Fruit fly (Drosophila melanogaster) whole organism, embryonic: ENCODE results near the gene CG3764.

Experiments used
- Atf-2 ChIP-seq: fragments of 200-800 bp; sonication (Bioruptor generic); optimal IDR thresholded peaks from 2 replicates; lab custom pipeline; 2016; ENCODE audit warnings: missing biosample characterization, missing genetic modification characterization
- Atf3 ChIP-seq: fragments of 200-800 bp; sonication (Bioruptor generic); optimal IDR thresholded peaks from 3 replicates; lab custom pipeline; 2016; ENCODE audit warnings: missing biosample characterization, missing genetic modification characterization
- BtbVII ChIP-seq: fragments of 200-800 bp; sonication (Bioruptor generic); optimal IDR thresholded peaks from 3 replicates; lab custom pipeline; 2017; ENCODE audit warnings: missing biosample characterization, mild to moderate bottlenecking, missing genetic modification characterization
- CG11247 ChIP-seq: fragments of 200-800 bp; sonication (Bioruptor generic); IDR thresholded peaks from 2 replicates; pipeline ENCODE4 v1.3.6; 2022; ENCODE audit warnings: missing biosample characterization, missing genetic modification characterization
- CG12155 ChIP-seq: fragments of 200-800 bp; sonication (Bioruptor generic); optimal IDR thresholded peaks from 3 replicates; lab custom pipeline; 2016; ENCODE audit warnings: missing biosample characterization, missing genetic modification characterization
- CG13894 ChIP-seq: fragments of 200-800 bp; sonication (Bioruptor generic); optimal IDR thresholded peaks from 3 replicates; lab custom pipeline; 2018; ENCODE audit warnings: missing biosample characterization, mild to moderate bottlenecking, missing genetic modification characterization, moderate library complexity
- CG14014 ChIP-seq: fragments of 200-800 bp; sonication (Bioruptor generic); IDR thresholded peaks from 2 replicates; pipeline ENCODE4 v1.3.6; 2022; ENCODE audit warnings: missing biosample characterization, missing genetic modification characterization
- CG15514 ChIP-seq: fragments of 200-800 bp; sonication (Bioruptor generic); optimal IDR thresholded peaks from 3 replicates; lab custom pipeline; 2017; ENCODE audit warnings: missing biosample characterization, missing genetic modification characterization, mild to moderate bottlenecking, moderate library complexity, missing genetic modification reagents
- CG16813 ChIP-seq: fragments of 200-800 bp; sonication (Bioruptor generic); IDR thresholded peaks from 3 replicates; pipeline ENCODE4 v1.3.6; 2022; ENCODE audit warnings: missing biosample characterization, missing genetic modification characterization; ENCODE audit not compliant: partially characterized antibody
- CG2202 ChIP-seq: fragments of 200-800 bp; sonication (Bioruptor generic); optimal IDR thresholded peaks from 2 replicates; lab custom pipeline; 2018; ENCODE audit warnings: missing biosample characterization, mild to moderate bottlenecking, missing genetic modification characterization
- CG32532 ChIP-seq: fragments of 200-800 bp; sonication (Bioruptor generic); IDR thresholded peaks from 2 replicates; pipeline ENCODE4 v1.3.6; 2022; ENCODE audit warnings: missing biosample characterization, missing genetic modification characterization
- CG32772 ChIP-seq: fragments of 200-800 bp; sonication (Bioruptor generic); IDR thresholded peaks from 2 replicates; pipeline ENCODE4 v1.3.6; 2022; ENCODE audit warnings: missing biosample characterization, missing genetic modification characterization
- CG34376 ChIP-seq: fragments of 200-800 bp; sonication (Bioruptor generic); optimal IDR thresholded peaks from 2 replicates; lab custom pipeline; 2018; ENCODE audit warnings: missing biosample characterization, mild to moderate bottlenecking, missing genetic modification characterization
- CG3726 ChIP-seq: fragments of 200-800 bp; sonication (Bioruptor generic); IDR thresholded peaks from 3 replicates; pipeline ENCODE4, ENCODE4 v1.3.6; 2022; ENCODE audit warnings: missing biosample characterization, missing genetic modification characterization
- CG4404 ChIP-seq: fragments of 200-800 bp; sonication (Bioruptor generic); IDR thresholded peaks from 2 replicates; pipeline ENCODE4 v1.3.6; 2022; ENCODE audit warnings: missing biosample characterization, missing genetic modification characterization
- CG4707 ChIP-seq: fragments of 200-800 bp; sonication (Bioruptor generic); optimal IDR thresholded peaks from 2 replicates; lab custom pipeline; 2018; ENCODE audit warnings: missing biosample characterization, mild to moderate bottlenecking, missing genetic modification characterization, moderate library complexity
- CG6254 ChIP-seq: fragments of 200-800 bp; sonication (Bioruptor generic); optimal IDR thresholded peaks from 3 replicates; lab custom pipeline; 2017; ENCODE audit warnings: mild to moderate bottlenecking, missing biosample characterization, missing genetic modification reagents, missing genetic modification characterization
- CG6813 ChIP-seq: fragments of 200-800 bp; sonication (Bioruptor generic); optimal IDR thresholded peaks from 2 replicates; lab custom pipeline; 2017; ENCODE audit warnings: missing biosample characterization, missing genetic modification characterization, mild to moderate bottlenecking, moderate library complexity, missing genetic modification reagents
- CG8089 ChIP-seq: fragments of 200-800 bp; sonication (Bioruptor generic); optimal IDR thresholded peaks from 3 replicates; lab custom pipeline; 2016; ENCODE audit warnings: missing biosample characterization, missing genetic modification characterization
- CG8944 ChIP-seq: fragments of 200-800 bp; sonication (Bioruptor generic); optimal IDR thresholded peaks from 3 replicates; lab custom pipeline; 2016; ENCODE audit warnings: missing biosample characterization, missing genetic modification characterization
- CkIIα-i1 ChIP-seq: fragments of 200-800 bp; sonication (Bioruptor generic); IDR thresholded peaks from 2 replicates; pipeline ENCODE4 v1.3.6; 2022; ENCODE audit warnings: missing biosample characterization, missing genetic modification characterization
- Deaf1 ChIP-seq: fragments of 200-800 bp; optimal IDR thresholded peaks from 3 replicates; lab custom pipeline; 2019; ENCODE audit warnings: missing biosample characterization, mild to moderate bottlenecking, missing genetic modification characterization, moderate library complexity
- Dek ChIP-seq: fragments of 200-800 bp; sonication (Bioruptor generic); optimal IDR thresholded peaks from 3 replicates; lab custom pipeline; 2019; ENCODE audit warnings: missing biosample characterization, mild to moderate bottlenecking, missing genetic modification characterization, moderate library complexity
- Eip74EF ChIP-seq, 2 experiments: fragments of 200-800 bp in 1 of 2; fragments of >200 bp in 1 of 2; sonication (Bioruptor generic) in 1 of 2; optimal IDR thresholded peaks; 2 replicates each; lab custom pipeline; 2017 to 2019; ENCODE audit warnings: missing biosample characterization in 2 of 2, missing genetic modification characterization in 2 of 2, mild to moderate bottlenecking in 1 of 2, moderate library complexity in 1 of 2
- Elba2 ChIP-seq: fragments of 200-800 bp; sonication (Bioruptor generic); optimal IDR thresholded peaks from 3 replicates; lab custom pipeline; 2016; ENCODE audit warnings: missing biosample characterization, missing genetic modification characterization
- Gug ChIP-seq: fragments of 200-800 bp; sonication (Bioruptor generic); IDR thresholded peaks from 4 replicates; pipeline ENCODE4 v1.3.6; 2022; ENCODE audit warnings: missing biosample characterization, missing genetic modification characterization
- HHEX ChIP-seq: fragments of 200-800 bp; sonication (Bioruptor generic); optimal IDR thresholded peaks from 3 replicates; lab custom pipeline; 2017; ENCODE audit warnings: missing biosample characterization, mild to moderate bottlenecking, missing genetic modification characterization, missing genetic modification reagents
- HmgZ ChIP-seq: fragments of 200-800 bp; sonication (Bioruptor generic); optimal IDR thresholded peaks from 2 replicates; lab custom pipeline; 2018; ENCODE audit warnings: missing biosample characterization, mild to moderate bottlenecking, missing genetic modification characterization
- Hr78 ChIP-seq, 2 experiments: fragments of 200-800 bp in 1 of 2; fragments of >200 bp in 1 of 2; sonication (Bioruptor generic) in 1 of 2; optimal IDR thresholded peaks; 2 replicates each; lab custom pipeline; 2017 to 2019; ENCODE audit warnings: missing biosample characterization in 2 of 2, missing genetic modification characterization in 2 of 2, mild to moderate bottlenecking in 1 of 2, moderate library complexity in 1 of 2
- Hsf ChIP-seq: fragments of 200-800 bp; sonication (Bioruptor generic); optimal IDR thresholded peaks from 3 replicates; lab custom pipeline; 2016; ENCODE audit warnings: missing biosample characterization, missing genetic modification characterization
- Kr ChIP-seq: fragments of 200-800 bp; sonication (Bioruptor generic); optimal IDR thresholded peaks from 2 replicates; lab custom pipeline; 2017; ENCODE audit warnings: missing biosample characterization, mild to moderate bottlenecking, missing genetic modification characterization
- Lim3 ChIP-seq: fragments of 200-800 bp; sonication (Bioruptor generic); IDR thresholded peaks from 2 replicates; pipeline ENCODE4 v1.3.6; 2022; ENCODE audit warnings: missing biosample characterization, missing genetic modification characterization
- MBD-R2 ChIP-seq: fragments of 200-800 bp; sonication (Bioruptor generic); IDR thresholded peaks from 2 replicates; pipeline ENCODE4 v1.3.6; 2022; ENCODE audit warnings: missing biosample characterization, missing genetic modification characterization
- NK7.1 ChIP-seq: fragments of 200-800 bp; sonication (Bioruptor generic); optimal IDR thresholded peaks from 3 replicates; lab custom pipeline; 2016; ENCODE audit warnings: missing biosample characterization, missing genetic modification characterization
- Ptx1 ChIP-seq: fragments of 200-800 bp; sonication (Bioruptor generic); IDR thresholded peaks from 2 replicates; pipeline ENCODE4 v1.3.6; 2022; ENCODE audit warnings: missing biosample characterization, missing genetic modification characterization
- Scr ChIP-seq: fragments of 200-800 bp; sonication (Bioruptor generic); IDR thresholded peaks from 2 replicates; pipeline ENCODE4 v1.3.6; 2022; ENCODE audit warnings: missing biosample characterization, missing genetic modification characterization; ENCODE audit not compliant: partially characterized antibody
- Sin3A ChIP-seq: fragments of >200 bp; optimal IDR thresholded peaks from 2 replicates; lab custom pipeline; 2018
- YL-1 ChIP-seq: fragments of 200-800 bp; sonication (Bioruptor generic); optimal IDR thresholded peaks from 3 replicates; lab custom pipeline; 2017; ENCODE audit warnings: missing biosample characterization, mild to moderate bottlenecking, missing genetic modification characterization
- al ChIP-seq: fragments of 200-800 bp; sonication (Bioruptor generic); IDR thresholded peaks from 2 replicates; pipeline ENCODE4 v1.3.6; 2022; ENCODE audit warnings: missing biosample characterization, missing genetic modification characterization
- bsh ChIP-seq, 2 experiments: fragments of 200-800 bp; sonication (Bioruptor generic); optimal IDR thresholded peaks; 2 replicates each; lab custom pipeline; 2017 to 2018; ENCODE audit warnings: mild to moderate bottlenecking in 2 of 2, missing biosample characterization in 2 of 2, missing genetic modification characterization in 2 of 2, moderate library complexity in 1 of 2
- cad ChIP-seq: fragments of >200 bp; optimal IDR thresholded peaks from 2 replicates; lab custom pipeline; 2017; ENCODE audit warnings: missing biosample characterization, missing genetic modification characterization
- caup ChIP-seq: fragments of 200-800 bp; sonication (Bioruptor generic); optimal IDR thresholded peaks from 3 replicates; lab custom pipeline; 2017; ENCODE audit warnings: missing biosample characterization, mild to moderate bottlenecking, missing genetic modification characterization, moderate library complexity; ENCODE audit not compliant: severe bottlenecking
- chm ChIP-seq: fragments of 200-800 bp; sonication (Bioruptor generic); IDR thresholded peaks from 2 replicates; pipeline ENCODE4 v1.3.6; 2022; ENCODE audit warnings: missing biosample characterization, missing genetic modification characterization
- dysf ChIP-seq: fragments of 200-800 bp; sonication (Bioruptor generic); IDR thresholded peaks from 3 replicates; pipeline ENCODE4 v1.3.6; 2022; ENCODE audit warnings: missing biosample characterization, missing genetic modification characterization
- eve ChIP-seq, 2 experiments: fragments of >200 bp; optimal IDR thresholded peaks; 2 replicates each; lab custom pipeline; 2017; ENCODE audit warnings: missing biosample characterization in 2 of 2, missing genetic modification characterization in 2 of 2
- gro ChIP-seq: fragments of 200-800 bp; sonication (Bioruptor generic); optimal IDR thresholded peaks from 2 replicates; lab custom pipeline; 2016; ENCODE audit warnings: missing biosample characterization, missing genetic modification characterization
- hth ChIP-seq: fragments of >200 bp; optimal IDR thresholded peaks from 2 replicates; lab custom pipeline; 2017; ENCODE audit warnings: inconsistent platforms
- ken ChIP-seq: fragments of 200-800 bp; sonication (Bioruptor generic); IDR thresholded peaks from 3 replicates; pipeline ENCODE4 v1.3.6; 2022; ENCODE audit warnings: missing biosample characterization, missing genetic modification characterization
- odd ChIP-seq: fragments of 200-800 bp; sonication (Bioruptor generic); optimal IDR thresholded peaks from 2 replicates; lab custom pipeline; 2017; ENCODE audit warnings: missing biosample characterization, mild to moderate bottlenecking, missing genetic modification characterization
- pros ChIP-seq: fragments of 200-800 bp; sonication (Bioruptor generic); optimal IDR thresholded peaks from 3 replicates; lab custom pipeline; 2019; ENCODE audit warnings: missing biosample characterization, mild to moderate bottlenecking, missing genetic modification characterization, moderate library complexity
- zen2 ChIP-seq: fragments of 200-800 bp; sonication (Bioruptor generic); IDR thresholded peaks from 3 replicates; pipeline ENCODE4 v1.3.6; 2022; ENCODE audit warnings: missing biosample characterization, missing genetic modification characterization; ENCODE audit not compliant: partially characterized antibody

CG3764 gene

dm6 chr3L:16969652-16970109 lies 42.7 kb downstream of the CG3764 start, which contains the start of gene Exn (continued):
- TF ChIP-seq Ptx1 (GFP tag; lab: Robert Waterston, UW) = no peak
- TF ChIP-seq CG6254 (GFP tag; lab: Kevin White, UChicago) = peak; percentile 99
- TF ChIP-seq BtbVII (GFP tag; lab: Kevin White, UChicago) = peak; percentile 40
- TF ChIP-seq odd (GFP tag; lab: Kevin White, UChicago) = peak; percentile 34
- peak; percentile 13 for TF ChIP-seq gro
- peak; percentile 43; the same call in 1 of the 2 replicates for TF ChIP-seq CG14014 (GFP tag; lab: Robert Waterston, UW)
- peak; percentile 11 for TF ChIP-seq CG6813 (GFP tag; lab: Kevin White, UChicago)
- TF ChIP-seq Gug (GFP tag; lab: Robert Waterston, UW) = no peak
- no peak for TF ChIP-seq Lim3 (GFP tag; lab: Robert Waterston, UW)
- TF ChIP-seq CG34376 (GFP tag; lab: Kevin White, UChicago) = peak; percentile 87
- TF ChIP-seq CG11247 (GFP tag; lab: Robert Waterston, UW) = no peak
- TF ChIP-seq Scr = no peak
- TF ChIP-seq Elba2 (GFP tag; lab: Kevin White, UChicago) = no peak
- no peak; the same call in 1 of the 2 replicates for TF ChIP-seq chm (GFP tag; lab: Robert Waterston, UW)
- TF ChIP-seq Eip74EF (GFP tag; optimal IDR thresholded peaks at IDR 0.05; lab: Kevin White, UChicago) = no peak
- no peak for TF ChIP-seq CkIIα-i1
- no peak for TF ChIP-seq Dek (tag; lab: Kevin White, UChicago)
- no peak for TF ChIP-seq hth (lab: Kevin White, UChicago)
- TF ChIP-seq HHEX (GFP tag; lab: Kevin White, UChicago) = peak; percentile 58
- TF ChIP-seq MBD-R2 (GFP tag; lab: Robert Waterston, UW) = peak; percentile 26; the same call in 1 of the 2 replicates
- TF ChIP-seq CG15514 (GFP tag; lab: Kevin White, UChicago) = no peak
- no peak for TF ChIP-seq NK7.1 (GFP tag; lab: Kevin White, UChicago)
- TF ChIP-seq Atf3 (GFP tag; lab: Kevin White, UChicago) = no peak
- peak in 1 of 2 experiments; percentile 98 for TF ChIP-seq Hr78 (GFP tag; optimal IDR thresholded peaks at IDR 0.05; lab: Kevin White, UChicago)
- TF ChIP-seq al (GFP tag; lab: Robert Waterston, UW) = no peak
- no peak for TF ChIP-seq CG2202
- peak; percentile 38 for TF ChIP-seq pros (GFP tag; lab: Kevin White, UChicago)
- no peak for TF ChIP-seq YL-1
- TF ChIP-seq cad (GFP tag; lab: Kevin White, UChicago) = no peak
- TF ChIP-seq CG32532 = peak; percentile 76; the same call in 1 of the 2 replicates
- no peak for TF ChIP-seq CG4707 (GFP tag; lab: Kevin White, UChicago)
- TF ChIP-seq Kr = no peak
- TF ChIP-seq CG3726 (GFP tag; lab: Robert Waterston, UW) = no peak
- TF ChIP-seq HmgZ (tag; lab: Kevin White, UChicago) = peak; percentile 69
- TF ChIP-seq bsh (GFP tag; optimal IDR thresholded peaks at IDR 0.05; lab: Kevin White, UChicago) = no peak
- no peak for TF ChIP-seq Hsf (GFP tag; lab: Kevin White, UChicago)
- no peak for TF ChIP-seq CG16813 (GFP tag; lab: Robert Waterston, UW)
- TF ChIP-seq Atf-2 (GFP tag; lab: Kevin White, UChicago) = no peak
- TF ChIP-seq Sin3A = no peak
- TF ChIP-seq zen2 = 0 out of 3 replicates have a peak, but pooled peaks have one; percentile 60
- TF ChIP-seq CG12155 (GFP tag; lab: Kevin White, UChicago) = no peak
- peak; percentile 59 for TF ChIP-seq caup (GFP tag; lab: Kevin White, UChicago)
- no peak for TF ChIP-seq CG8944 (GFP tag; lab: Kevin White, UChicago)
- TF ChIP-seq CG32772 = no peak
- TF ChIP-seq Deaf1 (tag; lab: Kevin White, UChicago) = peak; percentile 99
- TF ChIP-seq CG4404 (GFP tag; lab: Robert Waterston, UW) = no peak
- 0 out of 3 replicates have a peak, but pooled peaks have one; percentile 22 for TF ChIP-seq dysf (GFP tag; lab: Robert Waterston, UW)
- no peak for TF ChIP-seq CG13894 (tag; lab: Kevin White, UChicago)
- TF ChIP-seq eve (GFP tag; optimal IDR thresholded peaks at IDR 0.05; lab: Kevin White, UChicago) = no peak
- no peak for TF ChIP-seq ken (GFP tag; lab: Robert Waterston, UW)
- TF ChIP-seq CG8089 (GFP tag; lab: Kevin White, UChicago) = peak; percentile 6
